Worm (Caenorhabditis elegans) whole organism, midembryonic: ENCODE data around the gene hum-2.

ENCODE experiments used
- T22C8.4 ChIP-seq: fragments of 200-800 bp; sonication (Bioruptor generic); IDR thresholded peaks from 2 replicates; pipeline ENCODE4 v1.3.6; 2022; ENCODE audit warnings: missing genetic modification characterization, missing compliant biosample characterization
- cog-1 ChIP-seq: sonication (generic microtip); optimal IDR thresholded peaks from 2 replicates; lab custom pipeline; 2016; ENCODE audit warnings: missing genetic modification characterization, missing compliant biosample characterization
- flt-1 ChIP-seq: fragments of 200-800 bp; sonication (Bioruptor generic); IDR thresholded peaks from 2 replicates; pipeline ENCODE4 v1.3.6; 2022; ENCODE audit warnings: missing genetic modification characterization, missing compliant biosample characterization
- klf-2 ChIP-seq: fragments of 200-800 bp; sonication (Bioruptor generic); conservative IDR thresholded peaks from 2 replicates; pipeline ENCODE4 v1.3.6; 2022; ENCODE audit warnings: missing genetic modification reagents, missing genetic modification characterization, missing compliant biosample characterization
- med-1 ChIP-seq: sonication (generic microtip); optimal IDR thresholded peaks from 2 replicates; lab custom pipeline; 2017; ENCODE audit warnings: missing genetic modification characterization, mild to moderate bottlenecking, missing compliant biosample characterization, antibody characterized with exemption, missing genetic modification reagents; ENCODE audit not compliant: insufficient read depth
- ref-1 ChIP-seq: fragments of 200-800 bp; sonication (Bioruptor generic); conservative IDR thresholded peaks from 2 replicates; pipeline ENCODE4 v1.3.6; 2022; ENCODE audit warnings: missing genetic modification reagents, missing genetic modification characterization, missing compliant biosample characterization
- tab-1 ChIP-seq: fragments of 200-800 bp; sonication (Bioruptor generic); IDR thresholded peaks from 2 replicates; pipeline ENCODE4 v1.3.6; 2022; ENCODE audit warnings: missing genetic modification characterization, missing compliant biosample characterization
- ztf-23 ChIP-seq: fragments of 200-800 bp; sonication (Bioruptor generic); IDR thresholded peaks from 2 replicates; pipeline ENCODE4 v1.3.6; 2022; ENCODE audit warnings: missing genetic modification reagents, missing genetic modification characterization, missing compliant biosample characterization
- ztf-29 ChIP-seq: fragments of 200-800 bp; sonication (Bioruptor generic); IDR thresholded peaks from 2 replicates; pipeline ENCODE4 v1.3.6; 2022; ENCODE audit warnings: missing genetic modification reagents, missing genetic modification characterization, missing compliant biosample characterization

The hum-2 gene

DNA sequence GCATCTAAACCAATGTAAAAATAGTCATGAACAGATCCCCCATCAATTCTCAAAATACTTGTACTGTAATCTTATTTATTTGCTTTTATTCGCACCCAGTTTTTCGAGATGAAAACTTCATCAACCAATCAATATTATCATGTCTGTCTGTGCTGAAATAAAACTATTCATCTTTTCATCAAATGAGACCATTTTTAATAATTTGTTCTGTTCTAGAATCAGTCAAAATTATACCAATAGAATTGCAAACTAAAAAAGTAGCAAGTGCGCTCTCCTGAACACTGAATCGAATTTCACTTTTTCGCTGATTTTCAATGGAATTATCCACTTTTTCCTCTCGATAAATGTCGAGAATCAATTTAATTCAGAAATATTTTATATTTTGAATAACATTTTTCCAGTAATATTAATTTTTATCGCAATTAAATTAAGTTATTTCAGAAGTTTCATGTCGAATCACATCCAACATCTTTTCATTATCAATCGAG lies 14.0 kb downstream of the hum-2 start, which contains the start of gene trpp-4:
TSS of gene trpp-4 (plus strand) at position 442 of the 488 bp plus-strand sequence.
- TF ChIP-seq ref-1 (GFP tag; lab: Robert Waterston, UW) (no peak), tab-1 (no peak), ztf-29 (GFP tag; lab: Robert Waterston, UW) (no peak), flt-1 (GFP tag; lab: Robert Waterston, UW) (no peak)

ce11 chrV:9406890-9407289 lies 20.9 kb downstream of the hum-2 start:
- no peak for TF ChIP-seq cog-1 (tag; lab: Kevin White, UChicago)
- no peak for TF ChIP-seq klf-2 (GFP tag; lab: Robert Waterston, UW)
- no peak for TF ChIP-seq ztf-29 (GFP tag; lab: Robert Waterston, UW)
- no peak for TF ChIP-seq med-1 (GFP tag; lab: Kevin White, UChicago)
- no peak for TF ChIP-seq flt-1 (GFP tag; lab: Robert Waterston, UW)
- no peak for TF ChIP-seq T22C8.4 (GFP tag; lab: Robert Waterston, UW)
- no peak for TF ChIP-seq ztf-23 (GFP tag; lab: Robert Waterston, UW)
- no peak for TF ChIP-seq ref-1 (GFP tag; lab: Robert Waterston, UW)
- no peak for TF ChIP-seq tab-1

- TF ChIP-seq ztf-29 (GFP tag; lab: Robert Waterston, UW): no peak
- TF ChIP-seq ref-1 (GFP tag; lab: Robert Waterston, UW): no peak
- no peak for TF ChIP-seq ztf-23 (GFP tag; lab: Robert Waterston, UW)
- no peak for TF ChIP-seq cog-1 (tag; lab: Kevin White, UChicago)
- no peak for TF ChIP-seq klf-2 (GFP tag; lab: Robert Waterston, UW)
- TF ChIP-seq tab-1: no peak
- no peak for TF ChIP-seq T22C8.4 (GFP tag; lab: Robert Waterston, UW)
- no peak for TF ChIP-seq med-1 (GFP tag; lab: Kevin White, UChicago)
- TF ChIP-seq flt-1 (GFP tag; lab: Robert Waterston, UW): no peak
Measured at ce11 chrV:9408869-9409268, 22.9 kb downstream of the hum-2 start.

DNA sequence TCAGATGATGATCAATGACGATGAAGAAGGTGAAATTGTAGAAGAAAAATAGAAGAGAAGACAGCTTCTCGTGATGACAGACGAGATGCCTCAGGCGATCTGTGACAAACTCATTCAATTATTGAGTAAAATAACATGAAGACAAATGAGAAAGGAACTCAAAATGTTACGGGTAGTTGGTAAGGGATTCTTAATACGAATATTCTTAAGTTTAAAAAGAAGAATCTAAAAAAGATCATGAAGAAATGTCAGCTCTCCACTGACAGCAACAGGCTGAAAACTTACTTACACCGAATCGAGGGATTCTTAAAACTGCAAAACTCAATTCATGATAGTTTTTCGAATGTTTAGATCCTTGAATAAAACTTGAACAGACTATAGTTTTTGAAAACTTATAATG lies 28.5 kb downstream of the hum-2 start, which contains the start of gene F36D4.4:
TSS of gene F36D4.4 (minus strand) at position 101 of the 400 bp plus-strand sequence.
- TF ChIP-seq cog-1 (tag; lab: Kevin White, UChicago): no peak
- no peak for TF ChIP-seq ztf-23 (GFP tag; lab: Robert Waterston, UW)
- no peak for TF ChIP-seq klf-2 (GFP tag; lab: Robert Waterston, UW)
- TF ChIP-seq med-1 (GFP tag; lab: Kevin White, UChicago): no peak
- TF ChIP-seq ref-1 (GFP tag; lab: Robert Waterston, UW): no peak
- no peak for TF ChIP-seq T22C8.4 (GFP tag; lab: Robert Waterston, UW)
- no peak for TF ChIP-seq flt-1 (GFP tag; lab: Robert Waterston, UW)

ce11 chrV:9416624-9417023 lies 30.6 kb downstream of the hum-2 start, which contains the start of gene F36D4.1:
Gene F36D4.1 (plus strand): TSS chrV:9416924.
- TF ChIP-seq T22C8.4 (GFP tag; lab: Robert Waterston, UW) (no peak), flt-1 (GFP tag; lab: Robert Waterston, UW) (no peak), ztf-23 (GFP tag; lab: Robert Waterston, UW) (no peak), klf-2 (GFP tag; lab: Robert Waterston, UW) (no peak), med-1 (GFP tag; lab: Kevin White, UChicago) (no peak), cog-1 (tag; lab: Kevin White, UChicago) (no peak), tab-1 (no peak)

- no peak for TF ChIP-seq ref-1 (GFP tag; lab: Robert Waterston, UW)
- 0 out of 2 replicates have a peak, but pooled peaks have one; percentile 51 for TF ChIP-seq ztf-29 (GFP tag; lab: Robert Waterston, UW)
- TF ChIP-seq klf-2 (GFP tag; lab: Robert Waterston, UW): 0 out of 2 replicates have a peak, but pooled peaks have one; percentile 41
- no peak for TF ChIP-seq cog-1 (tag; lab: Kevin White, UChicago)
- TF ChIP-seq T22C8.4 (GFP tag; lab: Robert Waterston, UW): no peak
Measured at ce11 chrV:9422745-9423144, 36.8 kb downstream of the hum-2 start.

DNA sequence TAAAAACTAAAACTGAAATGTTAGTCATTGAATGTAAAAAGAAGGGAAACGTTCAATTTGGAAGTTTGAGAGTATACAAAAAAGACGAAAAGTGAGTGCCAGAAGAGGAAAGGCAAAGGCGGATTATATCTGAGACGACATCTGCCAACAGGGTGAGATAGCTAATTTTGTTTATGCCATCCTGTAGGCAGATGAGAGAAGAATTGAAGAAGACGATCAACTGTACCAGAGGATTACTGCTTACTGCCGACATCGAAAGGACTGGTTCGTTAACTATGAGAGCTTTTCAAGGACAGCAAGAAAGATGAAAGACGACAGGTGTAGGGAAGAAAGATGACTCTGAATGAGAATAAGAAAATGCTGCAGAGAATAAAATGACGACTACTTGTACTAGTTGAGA lies 37.6 kb downstream of the hum-2 start:
- TF ChIP-seq cog-1 (tag; lab: Kevin White, UChicago): no peak
- no peak for TF ChIP-seq ref-1 (GFP tag; lab: Robert Waterston, UW)
- no peak for TF ChIP-seq med-1 (GFP tag; lab: Kevin White, UChicago)
- no peak for TF ChIP-seq flt-1 (GFP tag; lab: Robert Waterston, UW)
- no peak for TF ChIP-seq ztf-29 (GFP tag; lab: Robert Waterston, UW)
- TF ChIP-seq T22C8.4 (GFP tag; lab: Robert Waterston, UW): no peak
- TF ChIP-seq ztf-23 (GFP tag; lab: Robert Waterston, UW): no peak
- TF ChIP-seq klf-2 (GFP tag; lab: Robert Waterston, UW): no peak
- no peak for TF ChIP-seq tab-1

ce11 chrV:9424514-9424913 lies 38.5 kb downstream of the hum-2 start:
- TF ChIP-seq med-1 (GFP tag; lab: Kevin White, UChicago): no peak
- no peak for TF ChIP-seq T22C8.4 (GFP tag; lab: Robert Waterston, UW)
- TF ChIP-seq ztf-29 (GFP tag; lab: Robert Waterston, UW): no peak
- peak; percentile 42 for TF ChIP-seq cog-1 (tag; lab: Kevin White, UChicago)
- no peak for TF ChIP-seq tab-1

DNA sequence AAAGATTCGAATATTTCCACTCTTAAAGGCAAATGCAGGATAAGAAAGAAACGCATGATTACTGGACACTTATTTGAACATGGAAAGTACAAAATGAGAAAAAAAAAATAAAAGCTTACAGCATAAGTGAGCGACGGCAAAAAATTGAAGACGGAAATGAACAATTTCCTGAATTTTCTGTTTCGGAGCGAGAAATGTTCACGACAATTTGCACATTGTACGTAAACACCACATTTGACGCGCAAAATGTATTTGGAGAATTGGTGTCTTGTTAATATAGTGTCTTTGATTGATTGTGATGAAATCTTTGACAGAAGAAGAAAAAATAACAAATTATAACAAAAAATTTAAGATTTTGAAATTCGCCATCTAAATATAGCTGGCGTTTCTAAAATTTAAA lies 39.6 kb downstream of the hum-2 start, which contains the start of gene F36D4.5:
TSS of gene F36D4.5 (minus strand) at position 225 of the 400 bp plus-strand sequence.
- TF ChIP-seq tab-1: no peak
- no peak for TF ChIP-seq cog-1 (tag; lab: Kevin White, UChicago)
- no peak for TF ChIP-seq ztf-23 (GFP tag; lab: Robert Waterston, UW)
- no peak for TF ChIP-seq ref-1 (GFP tag; lab: Robert Waterston, UW)
- no peak for TF ChIP-seq T22C8.4 (GFP tag; lab: Robert Waterston, UW)
- no peak for TF ChIP-seq klf-2 (GFP tag; lab: Robert Waterston, UW)
- TF ChIP-seq med-1 (GFP tag; lab: Kevin White, UChicago): no peak
- no peak for TF ChIP-seq flt-1 (GFP tag; lab: Robert Waterston, UW)
- TF ChIP-seq ztf-29 (GFP tag; lab: Robert Waterston, UW): no peak
